Fruit fly (Drosophila melanogaster) whole organism, embryonic: ENCODE data around the gene Atx-1.

Source experiments
- Adf1 ChIP-seq: fragments of 200-800 bp; sonication (Bioruptor generic); IDR thresholded peaks from 2 replicates; pipeline ENCODE4 v1.3.6; 2022; ENCODE audit warnings: missing biosample characterization, missing genetic modification characterization
- C15 ChIP-seq: fragments of 200-800 bp; sonication (Bioruptor generic); IDR thresholded peaks from 3 replicates; pipeline ENCODE4 v1.3.6; 2022; ENCODE audit warnings: missing biosample characterization, missing genetic modification characterization
- CG10654 ChIP-seq: fragments of 200-800 bp; sonication (Bioruptor generic); optimal IDR thresholded peaks from 2 replicates; lab custom pipeline; 2016; ENCODE audit warnings: missing biosample characterization, missing genetic modification characterization
- CG11560 ChIP-seq: fragments of 200-800 bp; sonication (Bioruptor generic); IDR thresholded peaks from 3 replicates; pipeline ENCODE4 v1.3.6; 2022; ENCODE audit warnings: missing biosample characterization, missing genetic modification characterization
- CG14441 ChIP-seq: fragments of 200-800 bp; sonication (Bioruptor generic); IDR thresholded peaks from 2 replicates; pipeline ENCODE4 v1.3.6; 2022; ENCODE audit warnings: missing biosample characterization, missing genetic modification characterization
- CG15073 ChIP-seq: fragments of 200-800 bp; sonication (Bioruptor generic); optimal IDR thresholded peaks from 2 replicates; lab custom pipeline; 2016; ENCODE audit warnings: missing biosample characterization, missing genetic modification characterization
- CG16815 ChIP-seq: fragments of 200-800 bp; sonication (Bioruptor generic); optimal IDR thresholded peaks from 3 replicates; lab custom pipeline; 2017; ENCODE audit warnings: missing biosample characterization, mild to moderate bottlenecking, missing genetic modification characterization
- CG17612 ChIP-seq: fragments of 200-800 bp; sonication (Bioruptor generic); IDR thresholded peaks from 2 replicates; pipeline ENCODE4 v1.3.6; 2022; ENCODE audit warnings: missing biosample characterization, missing genetic modification characterization
- CG17829 ChIP-seq: fragments of 200-800 bp; optimal IDR thresholded peaks from 2 replicates; lab custom pipeline; 2019; ENCODE audit warnings: missing biosample characterization, mild to moderate bottlenecking, missing genetic modification characterization, moderate library complexity
- CG17912 ChIP-seq: fragments of 200-800 bp; sonication (Bioruptor generic); optimal IDR thresholded peaks from 2 replicates; lab custom pipeline; 2018; ENCODE audit warnings: missing biosample characterization, mild to moderate bottlenecking, missing genetic modification characterization
- CG18262 ChIP-seq: fragments of 200-800 bp; optimal IDR thresholded peaks from 3 replicates; lab custom pipeline; 2019; ENCODE audit warnings: missing biosample characterization, mild to moderate bottlenecking, missing genetic modification characterization, moderate library complexity
- CG2678 ChIP-seq: fragments of 200-800 bp; sonication (Bioruptor generic); optimal IDR thresholded peaks from 3 replicates; lab custom pipeline; 2019; ENCODE audit warnings: missing biosample characterization, mild to moderate bottlenecking, missing genetic modification characterization, moderate library complexity
- CG3065 ChIP-seq: fragments of 200-800 bp; sonication (Bioruptor generic); optimal IDR thresholded peaks from 2 replicates; lab custom pipeline; 2016; ENCODE audit warnings: missing biosample characterization, missing genetic modification characterization
- CG31224 ChIP-seq: fragments of 200-800 bp; sonication (Bioruptor generic); IDR thresholded peaks from 2 replicates; pipeline ENCODE4 v1.3.6; 2022; ENCODE audit warnings: missing biosample characterization, missing genetic modification characterization
- CG4404 ChIP-seq: fragments of 200-800 bp; sonication (Bioruptor generic); IDR thresholded peaks from 2 replicates; pipeline ENCODE4 v1.3.6; 2022; ENCODE audit warnings: missing biosample characterization, missing genetic modification characterization
- CG6175 ChIP-seq: fragments of 200-800 bp; sonication (Bioruptor generic); IDR thresholded peaks from 3 replicates; pipeline ENCODE4 v1.3.6; 2022; ENCODE audit warnings: missing biosample characterization, missing genetic modification characterization
- CG7372 ChIP-seq: fragments of 200-800 bp; sonication (Bioruptor generic); IDR thresholded peaks from 2 replicates; pipeline ENCODE4 v1.3.6; 2022; ENCODE audit warnings: missing biosample characterization, missing genetic modification characterization
- CG8924 ChIP-seq: fragments of 200-800 bp; optimal IDR thresholded peaks from 3 replicates; lab custom pipeline; 2019; ENCODE audit warnings: missing biosample characterization, mild to moderate bottlenecking, missing genetic modification characterization, moderate library complexity
- CG9437 ChIP-seq: fragments of 200-800 bp; sonication (Bioruptor generic); optimal IDR thresholded peaks from 2 replicates; lab custom pipeline; 2018; ENCODE audit warnings: missing biosample characterization, mild to moderate bottlenecking, missing genetic modification characterization
- CG9609 ChIP-seq: fragments of 200-800 bp; sonication (Bioruptor generic); optimal IDR thresholded peaks from 3 replicates; lab custom pipeline; 2016; ENCODE audit warnings: missing biosample characterization, missing genetic modification characterization
- CkIIα-i1 ChIP-seq: fragments of 200-800 bp; sonication (Bioruptor generic); IDR thresholded peaks from 2 replicates; pipeline ENCODE4 v1.3.6; 2022; ENCODE audit warnings: missing biosample characterization, missing genetic modification characterization
- Dbx ChIP-seq: fragments of 200-800 bp; sonication (Bioruptor generic); IDR thresholded peaks from 3 replicates; pipeline ENCODE4 v1.3.6; 2022; ENCODE audit warnings: missing biosample characterization, missing genetic modification characterization
- ERR ChIP-seq: fragments of 200-800 bp; sonication (Bioruptor generic); optimal IDR thresholded peaks from 2 replicates; lab custom pipeline; 2016; ENCODE audit warnings: missing biosample characterization, missing genetic modification characterization
- Mad ChIP-seq: fragments of 200-800 bp; sonication (Bioruptor generic); optimal IDR thresholded peaks from 2 replicates; lab custom pipeline; 2016; ENCODE audit warnings: missing biosample characterization, missing genetic modification characterization
- Mes4 ChIP-seq: fragments of 200-800 bp; sonication (Bioruptor generic); optimal IDR thresholded peaks from 2 replicates; lab custom pipeline; 2016; ENCODE audit warnings: missing biosample characterization, missing genetic modification characterization
- Poxn ChIP-seq: fragments of 200-800 bp; sonication (Bioruptor generic); IDR thresholded peaks from 2 replicates; pipeline ENCODE4 v1.3.6; 2022; ENCODE audit warnings: missing biosample characterization, missing genetic modification characterization
- ase ChIP-seq: fragments of 200-800 bp; sonication (Bioruptor generic); IDR thresholded peaks from 3 replicates; pipeline ENCODE4 v1.3.6; 2022; ENCODE audit warnings: missing biosample characterization, missing genetic modification characterization
- bab2 ChIP-seq: fragments of 200-800 bp; sonication (Bioruptor generic); optimal IDR thresholded peaks from 2 replicates; lab custom pipeline; 2016; ENCODE audit warnings: missing biosample characterization, missing genetic modification characterization
- cad ChIP-seq: fragments of >200 bp; optimal IDR thresholded peaks from 2 replicates; lab custom pipeline; 2017; ENCODE audit warnings: missing biosample characterization, missing genetic modification characterization
- corto ChIP-seq: fragments of 200-800 bp; sonication (Bioruptor generic); optimal IDR thresholded peaks from 2 replicates; lab custom pipeline; 2016; ENCODE audit warnings: missing biosample characterization, mild to moderate bottlenecking, missing genetic modification characterization, moderate library complexity
- cwo ChIP-seq: fragments of 200-800 bp; sonication (Bioruptor generic); optimal IDR thresholded peaks from 3 replicates; lab custom pipeline; 2017; ENCODE audit warnings: missing biosample characterization, missing genetic modification characterization, mild to moderate bottlenecking, moderate library complexity, missing genetic modification reagents
- da ChIP-seq: fragments of 200-800 bp; sonication (Bioruptor generic); optimal IDR thresholded peaks from 2 replicates; lab custom pipeline; 2016; ENCODE audit warnings: missing biosample characterization, missing genetic modification characterization
- dati ChIP-seq: fragments of 200-800 bp; sonication (Bioruptor generic); IDR thresholded peaks from 2 replicates; pipeline ENCODE4 v1.3.6; 2022; ENCODE audit warnings: missing biosample characterization, missing genetic modification characterization
- disco-r ChIP-seq: fragments of 200-800 bp; sonication (Bioruptor generic); optimal IDR thresholded peaks from 2 replicates; lab custom pipeline; 2016; ENCODE audit warnings: missing biosample characterization, missing genetic modification characterization
- dmrt11E ChIP-seq: fragments of 200-800 bp; sonication (Bioruptor generic); optimal IDR thresholded peaks from 3 replicates; lab custom pipeline; 2018; ENCODE audit warnings: missing biosample characterization, mild to moderate bottlenecking, missing genetic modification characterization, moderate library complexity
- dysf ChIP-seq: fragments of 200-800 bp; sonication (Bioruptor generic); IDR thresholded peaks from 3 replicates; pipeline ENCODE4 v1.3.6; 2022; ENCODE audit warnings: missing biosample characterization, missing genetic modification characterization
- fru ChIP-seq: fragments of >200 bp; optimal IDR thresholded peaks from 2 replicates; lab custom pipeline; 2017
- gsb-n ChIP-seq: fragments of 200-800 bp; sonication (Bioruptor generic); optimal IDR thresholded peaks from 3 replicates; lab custom pipeline; 2018; ENCODE audit warnings: missing biosample characterization, mild to moderate bottlenecking, missing genetic modification characterization
- nau ChIP-seq: fragments of 200-800 bp; sonication (Bioruptor generic); optimal IDR thresholded peaks from 3 replicates; lab custom pipeline; 2017; ENCODE audit warnings: missing biosample characterization, mild to moderate bottlenecking, missing genetic modification characterization, missing genetic modification reagents
- oc ChIP-seq: fragments of 200-800 bp; sonication (Bioruptor generic); optimal IDR thresholded peaks from 2 replicates; lab custom pipeline; 2018; ENCODE audit warnings: missing biosample characterization, mild to moderate bottlenecking, missing genetic modification characterization, moderate library complexity
- pb ChIP-seq: fragments of 200-800 bp; sonication (Bioruptor generic); optimal IDR thresholded peaks from 3 replicates; lab custom pipeline; 2016; ENCODE audit warnings: missing biosample characterization, missing genetic modification characterization
- pho ChIP-seq: fragments of 200-800 bp; sonication (Bioruptor generic); optimal IDR thresholded peaks from 2 replicates; lab custom pipeline; 2016; ENCODE audit warnings: missing biosample characterization, missing genetic modification characterization
- pzg ChIP-seq: fragments of 200-800 bp; sonication (Bioruptor generic); optimal IDR thresholded peaks from 3 replicates; lab custom pipeline; 2018; ENCODE audit warnings: missing biosample characterization, mild to moderate bottlenecking, missing genetic modification characterization, moderate library complexity
- sqz ChIP-seq: fragments of 200-800 bp; sonication (Bioruptor generic); optimal IDR thresholded peaks from 3 replicates; lab custom pipeline; 2018; ENCODE audit warnings: missing biosample characterization, mild to moderate bottlenecking, missing genetic modification characterization
- tgo ChIP-seq: fragments of 200-800 bp; sonication (Bioruptor generic); IDR thresholded peaks from 3 replicates; pipeline ENCODE4 v1.3.6; 2022; ENCODE audit warnings: missing biosample characterization, missing genetic modification characterization
- tin ChIP-seq: fragments of 200-800 bp; sonication (Bioruptor generic); optimal IDR thresholded peaks from 3 replicates; lab custom pipeline; 2016; ENCODE audit warnings: missing biosample characterization, missing genetic modification characterization
- tup ChIP-seq: fragments of 200-800 bp; sonication (Bioruptor generic); optimal IDR thresholded peaks from 2 replicates; lab custom pipeline; 2016; ENCODE audit warnings: missing biosample characterization, mild to moderate bottlenecking, missing genetic modification characterization, moderate library complexity
- twi ChIP-seq: fragments of 200-800 bp; optimal IDR thresholded peaks from 2 replicates; lab custom pipeline; 2019; ENCODE audit warnings: missing biosample characterization, mild to moderate bottlenecking, missing genetic modification characterization, moderate library complexity
- vnd ChIP-seq: fragments of 200-800 bp; sonication (Bioruptor generic); IDR thresholded peaks from 3 replicates; pipeline ENCODE4 v1.3.6; 2022; ENCODE audit warnings: missing biosample characterization, missing genetic modification characterization; ENCODE audit not compliant: partially characterized antibody
- zfh1 ChIP-seq: fragments of 200-800 bp; sonication (Bioruptor generic); IDR thresholded peaks from 3 replicates; pipeline ENCODE4 v1.3.6; 2022; ENCODE audit warnings: missing biosample characterization, missing genetic modification characterization

Atx-1 gene

DNA sequence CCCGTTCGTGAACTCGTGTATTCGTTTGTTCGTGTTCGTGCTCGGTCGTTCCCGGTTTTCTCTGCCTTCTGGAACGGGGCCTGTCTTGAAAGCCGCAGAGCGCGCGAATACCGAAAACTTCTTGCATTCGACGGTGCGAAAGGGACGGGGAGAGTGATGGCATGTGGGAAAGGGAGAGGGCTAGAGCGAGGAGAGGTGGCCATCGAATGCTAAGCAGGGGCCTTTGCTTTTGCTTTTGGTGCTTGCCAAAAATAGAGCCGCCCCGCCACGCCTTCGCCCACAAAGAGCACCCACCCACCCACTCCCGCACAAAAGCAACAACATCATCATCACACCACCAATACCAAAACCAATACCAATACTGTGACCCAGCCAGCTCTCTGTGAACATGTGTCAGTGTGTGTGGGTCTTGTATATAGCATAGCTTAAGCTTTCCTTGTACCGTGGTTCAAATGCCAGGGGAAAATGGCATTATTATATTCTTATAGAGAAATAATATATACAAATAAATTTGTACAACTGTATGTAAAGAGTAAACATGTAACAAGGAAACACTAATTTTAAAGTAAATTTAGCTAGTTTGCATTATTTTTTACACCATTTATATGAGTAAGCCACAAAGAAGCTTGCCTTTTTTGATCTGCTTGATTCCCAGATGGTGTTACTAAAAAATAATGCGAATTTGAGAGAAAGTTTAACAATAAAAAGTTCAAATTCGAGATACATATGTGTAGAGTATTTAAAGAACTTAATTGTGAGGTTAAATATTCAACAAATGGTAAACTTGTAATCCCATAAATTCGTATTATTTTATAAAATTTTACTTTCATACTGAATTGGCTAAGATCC, 44.4 kb downstream of the Atx-1 start, which contains the start of gene CG14434 (continued):
- TF ChIP-seq gsb-n (tag; lab: Kevin White, UChicago) (peak; percentile 75), Dbx (GFP tag; lab: Robert Waterston, UW) (peak; percentile 22; the same call in 1 of the 3 replicates), dmrt11E (tag; lab: Kevin White, UChicago) (peak; percentile 87), CG3065 (GFP tag; lab: Kevin White, UChicago) (peak; percentile 17), CkIIα-i1 (GFP tag; lab: Robert Waterston, UW) (no peak), CG17829 (tag; lab: Kevin White, UChicago) (peak; percentile 79), C15 (GFP tag; lab: Robert Waterston, UW) (no peak), Mes4 (peak; percentile 17), CG17912 (GFP tag; lab: Kevin White, UChicago) (no peak), CG14441 (peak; percentile 22; the same call in 1 of the 2 replicates), CG10654 (GFP tag; lab: Kevin White, UChicago) (peak; percentile 55), CG2678 (tag; lab: Kevin White, UChicago) (peak; percentile 92), tin (peak; percentile 77), pzg (GFP tag; lab: Kevin White, UChicago) (no peak), disco-r (GFP tag; lab: Kevin White, UChicago) (peak; percentile 44), pho (GFP tag; lab: Kevin White, UChicago) (peak; percentile 44), da (GFP tag; lab: Kevin White, UChicago) (no peak), corto (GFP tag; lab: Kevin White, UChicago) (no peak), bab2 (peak; percentile 63), ase (GFP tag; lab: Robert Waterston, UW) (peak; percentile 16; the same call in 2 of the 3 replicates), nau (GFP tag; lab: Kevin White, UChicago) (peak; percentile 47), fru (lab: Kevin White, UChicago) (no peak), Adf1 (GFP tag; lab: Robert Waterston, UW) (peak; percentile 81), vnd (GFP tag; lab: Robert Waterston, UW) (no peak), CG9609 (GFP tag; lab: Kevin White, UChicago) (peak; percentile 23), Mad (GFP tag; lab: Kevin White, UChicago) (peak; percentile 56), CG4404 (GFP tag; lab: Robert Waterston, UW) (peak; percentile 49), CG6175 (GFP tag; lab: Robert Waterston, UW) (no peak), CG16815 (GFP tag; lab: Kevin White, UChicago) (peak; percentile 80), CG7372 (GFP tag; lab: Robert Waterston, UW) (peak; percentile 27; the same call in 1 of the 2 replicates), cwo (peak; percentile 55), twi (tag; lab: Kevin White, UChicago) (peak; percentile 71), CG17612 (no peak), zfh1 (GFP tag; lab: Robert Waterston, UW) (peak; percentile 27; the same call in 1 of the 3 replicates), tup (no peak), CG11560 (tag; lab: Robert Waterston, UW) (no peak), pb (GFP tag; lab: Kevin White, UChicago) (no peak), CG8924 (peak; percentile 82), ERR (GFP tag; lab: Kevin White, UChicago) (no peak), cad (GFP tag; lab: Kevin White, UChicago) (no peak), dysf (GFP tag; lab: Robert Waterston, UW) (peak; percentile 72), oc (tag; lab: Kevin White, UChicago) (no peak), CG18262 (tag; lab: Kevin White, UChicago) (peak; percentile 96), CG31224 (GFP tag; lab: Robert Waterston, UW) (peak; percentile 37; the same call in 1 of the 2 replicates), sqz (GFP tag; lab: Kevin White, UChicago) (no peak), dati (GFP tag; lab: Robert Waterston, UW) (no peak), CG15073 (GFP tag; lab: Kevin White, UChicago) (peak; percentile 43), CG9437 (GFP tag; lab: Kevin White, UChicago) (peak; percentile 92), Poxn (no peak), tgo (GFP tag; lab: Robert Waterston, UW) (peak; percentile 26; the same call in 1 of the 3 replicates)
